Fruit fly (Drosophila melanogaster) whole organism, embryonic: ENCODE data around the gene Alms1a.

Experiments
- Ada2b ChIP-seq: fragments of 200-800 bp; sonication (Bioruptor generic); IDR thresholded peaks from 2 replicates; pipeline ENCODE4 v1.3.6; 2022; ENCODE audit warnings: missing biosample characterization, missing genetic modification characterization
- CG10321 ChIP-seq: fragments of 200-800 bp; sonication (Bioruptor generic); IDR thresholded peaks from 2 replicates; pipeline ENCODE4 v1.3.6; 2022; ENCODE audit warnings: missing biosample characterization, missing genetic modification characterization
- CG10431 ChIP-seq: fragments of 200-800 bp; sonication (Bioruptor generic); optimal IDR thresholded peaks from 3 replicates; lab custom pipeline; 2018; ENCODE audit warnings: missing biosample characterization, mild to moderate bottlenecking, missing genetic modification characterization
- CG11695 ChIP-seq: fragments of 200-800 bp; sonication (Bioruptor generic); IDR thresholded peaks from 3 replicates; pipeline ENCODE4 v1.3.6; 2022; ENCODE audit warnings: missing biosample characterization, missing genetic modification characterization
- CG12071 ChIP-seq: fragments of 200-800 bp; sonication (Bioruptor generic); optimal IDR thresholded peaks from 3 replicates; lab custom pipeline; 2018; ENCODE audit warnings: missing biosample characterization, mild to moderate bottlenecking, missing genetic modification characterization
- CG12391 ChIP-seq: fragments of 200-800 bp; sonication (Bioruptor generic); optimal IDR thresholded peaks from 3 replicates; lab custom pipeline; 2018; ENCODE audit warnings: missing biosample characterization, mild to moderate bottlenecking, missing genetic modification characterization, moderate library complexity
- CG12942 ChIP-seq: fragments of 200-800 bp; sonication (Bioruptor generic); optimal IDR thresholded peaks from 3 replicates; lab custom pipeline; 2016; ENCODE audit warnings: missing biosample characterization, missing genetic modification characterization
- CG13424 ChIP-seq: fragments of 200-800 bp; sonication (Bioruptor generic); optimal IDR thresholded peaks from 2 replicates; lab custom pipeline; 2019; ENCODE audit warnings: missing biosample characterization, mild to moderate bottlenecking, missing genetic modification characterization, moderate library complexity
- CG15073 ChIP-seq: fragments of 200-800 bp; sonication (Bioruptor generic); optimal IDR thresholded peaks from 2 replicates; lab custom pipeline; 2016; ENCODE audit warnings: missing biosample characterization, missing genetic modification characterization
- CG15479 ChIP-seq: fragments of 200-800 bp; sonication (Bioruptor generic); optimal IDR thresholded peaks from 3 replicates; lab custom pipeline; 2019; ENCODE audit warnings: missing biosample characterization, mild to moderate bottlenecking, missing genetic modification characterization, moderate library complexity
- CG17361 ChIP-seq: fragments of 200-800 bp; sonication (Bioruptor generic); IDR thresholded peaks from 3 replicates; pipeline ENCODE4 v1.3.6; 2022; ENCODE audit warnings: missing biosample characterization, missing genetic modification characterization
- CG18011 ChIP-seq: fragments of 200-800 bp; sonication (Bioruptor generic); optimal IDR thresholded peaks from 2 replicates; lab custom pipeline; 2017; ENCODE audit warnings: missing biosample characterization, missing genetic modification characterization, mild to moderate bottlenecking, moderate library complexity, missing genotype
- CG3065 ChIP-seq: fragments of 200-800 bp; sonication (Bioruptor generic); optimal IDR thresholded peaks from 2 replicates; lab custom pipeline; 2016; ENCODE audit warnings: missing biosample characterization, missing genetic modification characterization
- CG33213 ChIP-seq: fragments of 200-800 bp; sonication (Bioruptor generic); optimal IDR thresholded peaks from 3 replicates; lab custom pipeline; 2016; ENCODE audit warnings: missing biosample characterization, missing genetic modification characterization
- CG3726 ChIP-seq: fragments of 200-800 bp; sonication (Bioruptor generic); IDR thresholded peaks from 3 replicates; pipeline ENCODE4, ENCODE4 v1.3.6; 2022; ENCODE audit warnings: missing biosample characterization, missing genetic modification characterization
- CG3838 ChIP-seq: fragments of 200-800 bp; sonication (Bioruptor generic); optimal IDR thresholded peaks from 3 replicates; lab custom pipeline; 2016; ENCODE audit warnings: missing biosample characterization, missing genetic modification characterization
- CG8388 ChIP-seq: fragments of 200-800 bp; sonication (Bioruptor generic); optimal IDR thresholded peaks from 2 replicates; lab custom pipeline; 2019; ENCODE audit warnings: missing biosample characterization, mild to moderate bottlenecking, missing genetic modification characterization, moderate library complexity
- CG9609 ChIP-seq: fragments of 200-800 bp; sonication (Bioruptor generic); optimal IDR thresholded peaks from 3 replicates; lab custom pipeline; 2016; ENCODE audit warnings: missing biosample characterization, missing genetic modification characterization
- CG9876 ChIP-seq: fragments of 200-800 bp; sonication (Bioruptor generic); optimal IDR thresholded peaks from 2 replicates; lab custom pipeline; 2016; ENCODE audit warnings: missing biosample characterization, missing genetic modification characterization
- D19B ChIP-seq: fragments of 200-800 bp; sonication (Bioruptor generic); optimal IDR thresholded peaks from 2 replicates; lab custom pipeline; 2017; ENCODE audit warnings: missing biosample characterization, mild to moderate bottlenecking, missing genetic modification characterization
- Dbx ChIP-seq: fragments of 200-800 bp; sonication (Bioruptor generic); IDR thresholded peaks from 3 replicates; pipeline ENCODE4 v1.3.6; 2022; ENCODE audit warnings: missing biosample characterization, missing genetic modification characterization
- Deaf1 ChIP-seq: fragments of 200-800 bp; optimal IDR thresholded peaks from 3 replicates; lab custom pipeline; 2019; ENCODE audit warnings: missing biosample characterization, mild to moderate bottlenecking, missing genetic modification characterization, moderate library complexity
- Dll ChIP-seq: fragments of 200-800 bp; sonication (Bioruptor generic); IDR thresholded peaks from 4 replicates; pipeline ENCODE4 v1.3.6; 2022; ENCODE audit warnings: missing biosample characterization, missing genetic modification characterization; ENCODE audit not compliant: partially characterized antibody
- Dref ChIP-seq: fragments of 200-800 bp; sonication (Bioruptor generic); IDR thresholded peaks from 2 replicates; pipeline ENCODE4 v1.3.6; 2022; ENCODE audit warnings: missing biosample characterization, missing genetic modification characterization
- Hand ChIP-seq: fragments of 200-800 bp; sonication (Bioruptor generic); optimal IDR thresholded peaks from 2 replicates; lab custom pipeline; 2017; ENCODE audit warnings: mild to moderate bottlenecking, missing biosample characterization, missing genetic modification reagents, missing genetic modification characterization
- Hmx ChIP-seq: fragments of 200-800 bp; sonication (Bioruptor generic); optimal IDR thresholded peaks from 2 replicates; lab custom pipeline; 2016; ENCODE audit warnings: missing biosample characterization, missing genetic modification characterization
- NC2α ChIP-seq: fragments of 200-800 bp; sonication (Bioruptor generic); optimal IDR thresholded peaks from 2 replicates; lab custom pipeline; 2016; ENCODE audit warnings: missing biosample characterization, missing genetic modification characterization
- NK7.1 ChIP-seq: fragments of 200-800 bp; sonication (Bioruptor generic); optimal IDR thresholded peaks from 3 replicates; lab custom pipeline; 2016; ENCODE audit warnings: missing biosample characterization, missing genetic modification characterization
- NfI ChIP-seq: fragments of 200-800 bp; sonication (Bioruptor generic); optimal IDR thresholded peaks from 3 replicates; lab custom pipeline; 2018; ENCODE audit warnings: missing biosample characterization, mild to moderate bottlenecking, missing genetic modification characterization, moderate library complexity
- Oaz ChIP-seq: fragments of 200-800 bp; sonication (Bioruptor generic); IDR thresholded peaks from 2 replicates; pipeline ENCODE4 v1.3.6; 2022; ENCODE audit warnings: missing biosample characterization, missing genetic modification characterization
- Oli ChIP-seq: fragments of 200-800 bp; sonication (Bioruptor generic); optimal IDR thresholded peaks from 2 replicates; lab custom pipeline; 2018; ENCODE audit warnings: missing biosample characterization, mild to moderate bottlenecking, missing genetic modification characterization, moderate library complexity
- ab ChIP-seq: fragments of 200-800 bp; sonication (Bioruptor generic); optimal IDR thresholded peaks from 2 replicates; lab custom pipeline; 2016; ENCODE audit warnings: missing biosample characterization, missing genetic modification characterization
- ase ChIP-seq: fragments of 200-800 bp; sonication (Bioruptor generic); IDR thresholded peaks from 3 replicates; pipeline ENCODE4 v1.3.6; 2022; ENCODE audit warnings: missing biosample characterization, missing genetic modification characterization
- az2 ChIP-seq: fragments of 200-800 bp; sonication (Bioruptor generic); optimal IDR thresholded peaks from 3 replicates; lab custom pipeline; 2016; ENCODE audit warnings: missing biosample characterization, missing genetic modification characterization
- esg ChIP-seq: fragments of 200-800 bp; sonication (Bioruptor generic); conservative IDR thresholded peaks from 2 replicates; pipeline ENCODE4 v1.3.6; 2022; ENCODE audit warnings: missing biosample characterization, missing genetic modification characterization
- fd96Cb ChIP-seq: fragments of 200-800 bp; sonication (Bioruptor generic); optimal IDR thresholded peaks from 2 replicates; lab custom pipeline; 2018; ENCODE audit warnings: missing biosample characterization, mild to moderate bottlenecking, missing genetic modification characterization, moderate library complexity
- jigr1 ChIP-seq: fragments of 200-800 bp; sonication (Bioruptor generic); IDR thresholded peaks from 3 replicates; pipeline ENCODE4 v1.3.6; 2022; ENCODE audit warnings: missing biosample characterization, missing genetic modification characterization
- kni ChIP-seq: fragments of 200-800 bp; sonication (Bioruptor generic); optimal IDR thresholded peaks from 3 replicates; lab custom pipeline; 2017; ENCODE audit warnings: mild to moderate bottlenecking, missing biosample characterization, missing genetic modification reagents, missing genetic modification characterization
- lab ChIP-seq: fragments of 200-800 bp; sonication (Bioruptor generic); optimal IDR thresholded peaks from 3 replicates; lab custom pipeline; 2017; ENCODE audit warnings: missing biosample characterization, missing genetic modification characterization, mild to moderate bottlenecking, moderate library complexity, missing genetic modification reagents
- lbe ChIP-seq: fragments of 200-800 bp; sonication (Bioruptor generic); optimal IDR thresholded peaks from 2 replicates; lab custom pipeline; 2016; ENCODE audit warnings: missing biosample characterization, mild to moderate bottlenecking, missing genetic modification characterization
- oc ChIP-seq: fragments of 200-800 bp; sonication (Bioruptor generic); optimal IDR thresholded peaks from 2 replicates; lab custom pipeline; 2018; ENCODE audit warnings: missing biosample characterization, mild to moderate bottlenecking, missing genetic modification characterization, moderate library complexity
- prd ChIP-seq, 3 experiments: fragments of >200 bp in 2 of 3; fragments of 200-800 bp in 1 of 3; sonication (Bioruptor generic) in 1 of 3; optimal IDR thresholded peaks in 2 of 3; IDR thresholded peaks in 1 of 3; 2 replicates in 2 of 3; 3 replicates in 1 of 3; pipeline versions ENCODE4 v1.3.6 to Lab custom; 2017 to 2022; ENCODE audit warnings: missing biosample characterization in 1 of 3, missing genetic modification characterization in 1 of 3
- rib ChIP-seq: fragments of 200-800 bp; sonication (Bioruptor generic); IDR thresholded peaks from 2 replicates; pipeline ENCODE4 v1.3.6; 2022; ENCODE audit warnings: missing biosample characterization, missing genetic modification characterization
- ro ChIP-seq: fragments of 200-800 bp; sonication (Bioruptor generic); IDR thresholded peaks from 2 replicates; pipeline ENCODE4 v1.3.6; 2022; ENCODE audit warnings: missing biosample characterization, missing genetic modification characterization
- sc ChIP-seq, 3 experiments: fragments of >200 bp in 2 of 3; fragments of 200-800 bp in 1 of 3; sonication (Bioruptor generic) in 1 of 3; optimal IDR thresholded peaks; 2 replicates in 2 of 3; 3 replicates in 1 of 3; lab custom pipeline; 2017; ENCODE audit warnings: mild to moderate bottlenecking in 1 of 3, missing biosample characterization in 1 of 3, missing genetic modification characterization in 1 of 3, missing genetic modification reagents in 1 of 3
- tio ChIP-seq: fragments of 200-800 bp; sonication (Bioruptor generic); optimal IDR thresholded peaks from 2 replicates; lab custom pipeline; 2017; ENCODE audit warnings: missing biosample characterization, missing genetic modification characterization, inconsistent platforms
- unc-4 ChIP-seq: fragments of 200-800 bp; sonication (Bioruptor generic); IDR thresholded peaks from 2 replicates; pipeline ENCODE4 v1.3.6; 2022; ENCODE audit warnings: missing biosample characterization, missing genetic modification characterization; ENCODE audit not compliant: partially characterized antibody
- wor ChIP-seq: fragments of 200-800 bp; sonication (Bioruptor generic); IDR thresholded peaks from 2 replicates; pipeline ENCODE4 v1.3.6; 2022; ENCODE audit warnings: missing biosample characterization, missing genetic modification characterization

Alms1a gene

DNA sequence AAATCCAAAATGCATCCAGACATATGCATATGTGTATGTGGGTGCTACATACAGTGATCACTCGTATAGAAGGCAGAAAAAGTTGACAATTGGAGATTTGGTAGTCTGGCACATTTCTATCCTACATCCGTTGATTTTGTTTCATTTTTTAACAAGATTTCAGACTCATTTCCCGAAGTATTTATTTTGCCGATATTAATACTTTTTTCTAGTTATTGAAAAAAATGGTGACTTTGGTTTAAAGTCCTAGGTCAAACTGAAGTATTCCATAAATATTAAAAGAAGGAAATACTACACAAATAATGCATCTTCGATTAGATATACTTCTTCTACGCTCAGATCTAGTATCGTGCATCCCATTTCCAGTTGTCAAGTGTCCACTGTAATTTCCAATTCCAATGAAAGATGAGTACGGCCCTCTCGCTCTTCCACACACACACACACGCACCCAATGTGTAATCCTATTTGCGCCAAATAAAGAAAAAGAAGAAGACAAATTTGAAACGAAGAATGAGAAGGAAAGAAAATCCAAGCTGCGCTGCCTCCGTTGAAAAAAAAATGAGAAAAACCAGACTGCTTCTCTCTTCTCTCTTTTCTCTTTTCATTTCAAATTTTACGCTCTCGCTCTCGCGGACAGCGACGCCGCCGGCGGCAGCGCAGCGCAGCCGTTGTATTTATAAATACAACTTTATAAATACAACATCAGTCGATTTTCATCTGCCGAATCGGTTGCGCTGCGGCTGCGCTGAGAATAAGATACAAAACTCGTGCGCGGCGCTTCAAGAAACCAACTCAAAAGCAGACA lies 18.7 kb downstream of the Alms1a start, which contains the start of gene peb (continued):
- TF ChIP-seq CG15073 (GFP tag; lab: Kevin White, UChicago) (no peak), ro (GFP tag; lab: Robert Waterston, UW) (no peak), kni (GFP tag; lab: Kevin White, UChicago) (no peak), az2 (GFP tag; lab: Kevin White, UChicago) (peak; percentile 66), NK7.1 (peak; percentile 57), prd (optimal IDR thresholded peaks at IDR 0.05; lab: Kevin White, UChicago) (no peak), prd (GFP tag; IDR thresholded peaks at IDR 0.05; lab: Robert Waterston, UW) (peak; percentile 81), CG12942 (GFP tag; lab: Kevin White, UChicago) (no peak), CG9876 (GFP tag; lab: Kevin White, UChicago) (no peak), Dbx (no peak), CG11695 (GFP tag; lab: Robert Waterston, UW) (0 out of 3 replicates have a peak, but pooled peaks have one; percentile 36), ab (GFP tag; lab: Kevin White, UChicago) (no peak), CG10431 (no peak), unc-4 (GFP tag; lab: Robert Waterston, UW) (0 out of 2 replicates have a peak, but pooled peaks have one; percentile 29), CG13424 (peak; percentile 49), tio (no peak), CG17361 (peak; percentile 83; the same call in 2 of the 3 replicates), esg (GFP tag; lab: Robert Waterston, UW) (peak; percentile 45), Hmx (GFP tag; lab: Kevin White, UChicago) (no peak), CG33213 (no peak), Deaf1 (tag; lab: Kevin White, UChicago) (no peak), fd96Cb (tag; lab: Kevin White, UChicago) (peak; percentile 55), Dll (GFP tag; lab: Robert Waterston, UW) (peak; percentile 39; the same call in 2 of the 4 replicates), jigr1 (GFP tag; lab: Robert Waterston, UW) (peak; percentile 82), oc (tag; lab: Kevin White, UChicago) (peak; percentile 38), lbe (no peak), CG3838 (GFP tag; lab: Kevin White, UChicago) (no peak), lab (GFP tag; lab: Kevin White, UChicago) (peak; percentile 11), ase (GFP tag; lab: Robert Waterston, UW) (no peak), Oli (peak; percentile 7), sc (optimal IDR thresholded peaks at IDR 0.05; lab: Kevin White, UChicago) (no peak), sc (GFP tag; optimal IDR thresholded peaks at IDR 0.05; lab: Kevin White, UChicago) (peak; percentile 34), CG3726 (GFP tag; lab: Robert Waterston, UW) (no peak), D19B (GFP tag; lab: Kevin White, UChicago) (no peak), CG12391 (tag; lab: Kevin White, UChicago) (peak; percentile 41), Ada2b (GFP tag; lab: Robert Waterston, UW) (no peak), CG12071 (GFP tag; lab: Kevin White, UChicago) (no peak), CG18011 (no peak), Hand (GFP tag; lab: Kevin White, UChicago) (no peak), Dref (no peak), CG10321 (GFP tag; lab: Robert Waterston, UW) (no peak; the same call in 1 of the 2 replicates), Oaz (GFP tag; lab: Robert Waterston, UW) (no peak), CG15479 (GFP tag; lab: Kevin White, UChicago) (peak; percentile 71), wor (GFP tag; lab: Robert Waterston, UW) (0 out of 2 replicates have a peak, but pooled peaks have one; percentile 19), CG3065 (GFP tag; lab: Kevin White, UChicago) (no peak), NfI (GFP tag; lab: Kevin White, UChicago) (no peak), CG9609 (GFP tag; lab: Kevin White, UChicago) (peak; percentile 18), NC2α (no peak), CG8388 (GFP tag; lab: Kevin White, UChicago) (peak; percentile 44), rib (GFP tag; lab: Robert Waterston, UW) (0 out of 2 replicates have a peak, but pooled peaks have one; percentile 10)
